Fruit fly (Drosophila melanogaster): Measurements from ENCODE around the gene fuss.

Gene fuss

dm6 chr4:1026806-1027431 is 48.6 kb upstream of the fuss start, which contains the start of gene PlexA (continued):
- TF ChIP-seq CG7271 (tag; optimal IDR thresholded peaks at IDR 0.05), result peak; percentile 45
- TF ChIP-seq CG32532 (GFP tag; IDR thresholded peaks at IDR 0.05), result peak; percentile 97
- peak; percentile 91 for TF ChIP-seq klu (GFP tag; IDR thresholded peaks at IDR 0.05)
- TF ChIP-seq Fer3 (tag; optimal IDR thresholded peaks at IDR 0.05), result peak; percentile 91
- TF ChIP-seq Fer2 (tag; optimal IDR thresholded peaks at IDR 0.05), result peak; percentile 87
- TF ChIP-seq Mad (GFP tag; optimal IDR thresholded peaks at IDR 0.05), result peak; percentile 63
- peak; percentile 40 for TF ChIP-seq CG10274 (GFP tag; optimal IDR thresholded peaks at IDR 0.05)
- peak; percentile 79 for TF ChIP-seq CG17612 (GFP tag; IDR thresholded peaks at IDR 0.05)
- TF ChIP-seq CG12155 (GFP tag; optimal IDR thresholded peaks at IDR 0.05), result peak; percentile 82
- peak; percentile 4 for TF ChIP-seq CG6765 (GFP tag; optimal IDR thresholded peaks at IDR 0.05)
- peak; percentile 78 for TF ChIP-seq aop (GFP tag; IDR thresholded peaks at IDR 0.05)
- TF ChIP-seq Trl (optimal IDR thresholded peaks at IDR 0.05), result no peak
- peak; percentile 35 for TF ChIP-seq Trl (GFP tag; optimal IDR thresholded peaks at IDR 0.05)
- peak; percentile 83 for TF ChIP-seq Ravus (GFP tag; IDR thresholded peaks at IDR 0.05)
- peak; percentile 92 for TF ChIP-seq CG14710 (tag; optimal IDR thresholded peaks at IDR 0.05)
- TF ChIP-seq bcd (GFP tag; optimal IDR thresholded peaks at IDR 0.05), result peak; percentile 90
- TF ChIP-seq CG33213 (GFP tag; optimal IDR thresholded peaks at IDR 0.05), result peak; percentile 52
- peak; percentile 86 for TF ChIP-seq wor (GFP tag; IDR thresholded peaks at IDR 0.05)
- TF ChIP-seq sug (tag; optimal IDR thresholded peaks at IDR 0.05), result peak; percentile 83
- peak; percentile 95 for TF ChIP-seq phol (tag; optimal IDR thresholded peaks at IDR 0.05)
- TF ChIP-seq NC2α (GFP tag; optimal IDR thresholded peaks at IDR 0.05), result no peak
- no peak; the same call in 1 of the 2 replicates for TF ChIP-seq ro (GFP tag; IDR thresholded peaks at IDR 0.05)
- no peak for TF ChIP-seq run (tag; optimal IDR thresholded peaks at IDR 0.05)
- 0 out of 2 replicates have a peak, but pooled peaks have one; percentile 45 for TF ChIP-seq CkIIα-i1 (GFP tag; IDR thresholded peaks at IDR 0.05)
- TF ChIP-seq Doc2 (GFP tag; IDR thresholded peaks at IDR 0.05), result no peak
- TF ChIP-seq Gsc (GFP tag; IDR thresholded peaks at IDR 0.05), result no peak
- TF ChIP-seq CG6689 (GFP tag; IDR thresholded peaks at IDR 0.05), result peak; percentile 92
- no peak for TF ChIP-seq hth (optimal IDR thresholded peaks at IDR 0.05)
- peak; percentile 91 for TF ChIP-seq CG11085 (GFP tag; IDR thresholded peaks at IDR 0.05)
- peak; percentile 94 for TF ChIP-seq zfh1 (GFP tag; IDR thresholded peaks at IDR 0.05)
- TF ChIP-seq gem (tag; optimal IDR thresholded peaks at IDR 0.05), result peak; percentile 93
- peak; percentile 84 for TF ChIP-seq knrl (GFP tag; IDR thresholded peaks at IDR 0.05; ENCODE audit: partially characterized antibody)
- TF ChIP-seq crol (GFP tag; IDR thresholded peaks at IDR 0.05), result no peak
- no peak; the same call in 1 of the 2 replicates for TF ChIP-seq GATAe (GFP tag; conservative IDR thresholded peaks at IDR 0.05)
- TF ChIP-seq sim (GFP tag; IDR thresholded peaks at IDR 0.05), result peak; percentile 67; the same call in 1 of the 2 replicates
- TF ChIP-seq CG11247 (GFP tag; IDR thresholded peaks at IDR 0.05), result peak; percentile 95
- peak; percentile 86 for TF ChIP-seq Nf-YA (GFP tag; IDR thresholded peaks at IDR 0.05)
- TF ChIP-seq br (optimal IDR thresholded peaks at IDR 0.05), result no peak
- peak; percentile 96 for TF ChIP-seq CG11723 (GFP tag; optimal IDR thresholded peaks at IDR 0.05)
- TF ChIP-seq eyg (GFP tag; optimal IDR thresholded peaks at IDR 0.05), result no peak
- peak; percentile 65; the same call in 1 of the 2 replicates for TF ChIP-seq Adf1 (GFP tag; IDR thresholded peaks at IDR 0.05)
- TF ChIP-seq slp2 (GFP tag; optimal IDR thresholded peaks at IDR 0.05), result peak; percentile 49
- peak; percentile 69 for TF ChIP-seq Nf-YC (tag; optimal IDR thresholded peaks at IDR 0.05)
- peak; percentile 87 for TF ChIP-seq gt (GFP tag; IDR thresholded peaks at IDR 0.05)
- TF ChIP-seq tna (GFP tag; IDR thresholded peaks at IDR 0.05; ENCODE audit: partially characterized antibody), result peak; percentile 30; the same call in 1 of the 2 replicates
- no peak for TF ChIP-seq CG14965 (GFP tag; optimal IDR thresholded peaks at IDR 0.05; ENCODE audit: borderline replicate concordance)
- peak; percentile 35 for TF ChIP-seq cwo (GFP tag; optimal IDR thresholded peaks at IDR 0.05)
- no peak for TF ChIP-seq CG34376 (GFP tag; optimal IDR thresholded peaks at IDR 0.05)
- no peak for TF ChIP-seq Hr78 (GFP tag; optimal IDR thresholded peaks at IDR 0.05)
- peak; percentile 52 for TF ChIP-seq CG6654 (GFP tag; optimal IDR thresholded peaks at IDR 0.05)
- no peak for TF ChIP-seq Blimp-1 (GFP tag; optimal IDR thresholded peaks at IDR 0.05)
